Worm (Caenorhabditis elegans): Measurements from ENCODE around the gene R10D12.1.

Gene R10D12.1

ce11 chrV:13907557-13908104 is 26.8 kb downstream of the R10D12.1 start (continued):
- TF ChIP-seq nhr-120 (GFP tag; IDR thresholded peaks at IDR 0.05) (no peak), mes-4 (tag; optimal IDR thresholded peaks at IDR 0.05) (no peak), attf-5 (GFP tag; optimal IDR thresholded peaks at IDR 0.05) (peak; percentile 68), dpff-1 (tag; optimal IDR thresholded peaks at IDR 0.05) (no peak), rpc-1 (optimal IDR thresholded peaks at IDR 0.05) (no peak), rpc-1 (tag; optimal IDR thresholded peaks at IDR 0.05) (no peak), Y95B8A.8 (GFP tag; IDR thresholded peaks at IDR 0.05) (peak; percentile 88), nhr-27 (tag; optimal IDR thresholded peaks at IDR 0.05) (no peak), mel-28 (tag; optimal IDR thresholded peaks at IDR 0.05; ENCODE audit: borderline replicate concordance) (peak; percentile 88), nhr-179 (tag; optimal IDR thresholded peaks at IDR 0.05) (no peak), snpc-1.3 (tag; optimal IDR thresholded peaks at IDR 0.05; ENCODE audit: insufficient read depth) (no peak), madf-10 (tag; optimal IDR thresholded peaks at IDR 0.05) (peak; percentile 64), nfyb-1 (GFP tag; IDR thresholded peaks at IDR 0.05) (peak; percentile 95), let-526 (GFP tag; IDR thresholded peaks at IDR 0.05) (peak; percentile 84), repo-1 (tag; optimal IDR thresholded peaks at IDR 0.05) (peak; percentile 98), dox-1 (GFP tag; IDR thresholded peaks at IDR 0.05) (peak; percentile 79), nfya-1 (tag; optimal IDR thresholded peaks at IDR 0.05; ENCODE audit: borderline replicate concordance, insufficient read depth) (no peak), B0336.3 (GFP tag; IDR thresholded peaks at IDR 0.05) (peak; percentile 96), ztf-3 (GFP tag; optimal IDR thresholded peaks at IDR 0.05) (peak; percentile 47), ceh-79 (tag; optimal IDR thresholded peaks at IDR 0.05) (no peak), F55B11.4 (tag; optimal IDR thresholded peaks at IDR 0.05; ENCODE audit: borderline replicate concordance, insufficient read depth) (no peak), rcor-1 (GFP tag; IDR thresholded peaks at IDR 0.05) (peak; percentile 19; the same call in 1 of the 2 replicates), madf-8 (GFP tag; conservative IDR thresholded peaks at IDR 0.05) (no peak), Y79H2A.3 (GFP tag; conservative IDR thresholded peaks at IDR 0.05) (peak; percentile 64; the same call in 1 of the 2 replicates), F39B2.1 (GFP tag; IDR thresholded peaks at IDR 0.05) (no peak), efl-1 (GFP tag; optimal IDR thresholded peaks at IDR 0.05) (no peak), cebp-1 (GFP tag; IDR thresholded peaks at IDR 0.05) (peak; percentile 77), cebp-1 (tag; optimal IDR thresholded peaks at IDR 0.05) (peak; percentile 94), mcd-1 (GFP tag; IDR thresholded peaks at IDR 0.05) (peak; percentile 70), unc-62 (GFP tag; optimal IDR thresholded peaks at IDR 0.05) (no peak), ekl-4 (GFP tag; IDR thresholded peaks at IDR 0.05) (peak; percentile 68), lsy-27 (tag; optimal IDR thresholded peaks at IDR 0.05; ENCODE audit: borderline replicate concordance, insufficient read depth) (no peak), rec-8 (tag; optimal IDR thresholded peaks at IDR 0.05) (no peak), snpc-3.4 (tag; optimal IDR thresholded peaks at IDR 0.05) (no peak), die-1 (tag; optimal IDR thresholded peaks at IDR 0.05) (peak; percentile 35), nhr-80 (tag; optimal IDR thresholded peaks at IDR 0.05) (peak; percentile 47), mxl-1 (tag; optimal IDR thresholded peaks at IDR 0.05) (no peak), lsl-1 (GFP tag; optimal IDR thresholded peaks at IDR 0.05) (no peak), let-607 (tag; optimal IDR thresholded peaks at IDR 0.05) (peak; percentile 4 to 34), T07F8.4 (tag; optimal IDR thresholded peaks at IDR 0.05) (no peak), sptf-2 (GFP tag; optimal IDR thresholded peaks at IDR 0.05) (no peak), ceh-91 (GFP tag; IDR thresholded peaks at IDR 0.05) (no peak), bed-1 (GFP tag; IDR thresholded peaks at IDR 0.05) (no peak), chd-7 (tag; optimal IDR thresholded peaks at IDR 0.05) (peak; percentile 92), fkh-3 (tag; optimal IDR thresholded peaks at IDR 0.05) (no peak)
